Fruit fly (Drosophila melanogaster): ENCODE measurements around the gene Arpc3A.

DNA sequence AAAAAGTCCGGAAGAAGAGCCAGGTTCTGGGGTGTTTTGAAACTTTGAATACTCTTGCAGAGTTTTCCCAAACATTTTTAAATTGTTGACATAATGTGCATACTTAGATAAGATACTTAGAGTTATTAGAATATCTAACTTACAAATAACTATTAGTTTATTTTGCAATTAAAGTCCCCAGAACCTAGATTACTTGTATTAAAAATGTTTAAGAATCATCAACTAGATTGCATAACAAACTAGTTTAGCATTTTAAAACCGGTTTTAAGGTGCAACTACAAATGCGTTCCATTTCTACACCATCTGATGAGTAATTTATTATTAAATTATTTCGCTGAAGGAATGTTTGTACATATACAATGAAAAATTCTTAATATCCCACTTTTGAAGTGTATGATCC is 28.1 kb upstream of the Arpc3A start:
- no peak for TF ChIP-seq D1 (tag; optimal IDR thresholded peaks at IDR 0.05)
- TF ChIP-seq Ets98B (GFP tag; IDR thresholded peaks at IDR 0.05): no peak
- TF ChIP-seq gl (tag; optimal IDR thresholded peaks at IDR 0.05): no peak
- no peak for TF ChIP-seq CG32121 (GFP tag; IDR thresholded peaks at IDR 0.05)
- TF ChIP-seq CG17806 (tag; optimal IDR thresholded peaks at IDR 0.05): no peak
- TF ChIP-seq fd96Ca (GFP tag; IDR thresholded peaks at IDR 0.05): no peak
- TF ChIP-seq CG8159 (tag; optimal IDR thresholded peaks at IDR 0.05): peak; percentile 10
- TF ChIP-seq CG14655 (GFP tag; optimal IDR thresholded peaks at IDR 0.05): no peak
- TF ChIP-seq Pif1A (GFP tag; optimal IDR thresholded peaks at IDR 0.05): no peak
- TF ChIP-seq EcR (GFP tag; optimal IDR thresholded peaks at IDR 0.05): no peak
- no peak for TF ChIP-seq CG10348 (GFP tag; IDR thresholded peaks at IDR 0.05)
